Fruit fly (Drosophila melanogaster): Measurements from ENCODE around the gene CCT6.

The CCT6 gene

DNA sequence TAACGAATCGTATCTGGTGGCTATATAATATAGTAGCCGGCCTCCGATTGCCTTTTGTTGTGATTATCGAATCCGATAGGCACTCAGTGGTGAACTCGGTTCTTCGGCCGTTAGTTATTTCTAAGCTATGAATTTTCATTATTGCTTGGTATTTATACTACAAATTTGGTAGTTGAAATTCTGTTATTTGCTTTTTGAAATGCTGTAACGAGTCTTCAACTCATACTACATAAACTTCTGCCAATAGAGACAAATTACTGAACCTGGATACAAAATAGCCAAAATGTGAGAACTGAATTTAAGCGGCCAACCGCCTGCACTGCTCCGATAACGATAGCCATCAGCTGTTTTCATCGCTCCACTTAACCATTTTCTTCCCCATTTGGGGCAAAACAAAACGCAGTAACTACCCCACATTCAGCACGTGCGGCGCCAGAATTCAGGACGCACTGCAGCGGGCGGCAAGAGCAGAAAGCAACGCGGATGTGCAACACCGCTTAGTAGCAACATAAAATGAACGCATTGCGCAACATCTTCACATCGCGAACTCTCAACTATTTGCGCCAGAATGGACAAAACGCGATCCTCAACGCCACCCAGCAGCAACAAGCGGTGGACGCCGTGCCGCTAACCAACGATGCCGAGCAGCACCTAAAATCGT lies 7.4 kb upstream of the CCT6 start, which contains the start of the genes CG11679 and CG8206 (continued):
- TF ChIP-seq scrt (GFP tag; optimal IDR thresholded peaks at IDR 0.05) (peak; percentile 27), CG6854 (GFP tag; optimal IDR thresholded peaks at IDR 0.05) (no peak), ash1 (GFP tag; optimal IDR thresholded peaks at IDR 0.05) (no peak), vvl (GFP tag; IDR thresholded peaks at IDR 0.05) (no peak), corto (GFP tag; optimal IDR thresholded peaks at IDR 0.05) (no peak), CG17186 (GFP tag; optimal IDR thresholded peaks at IDR 0.05) (no peak), fd96Cb (tag; optimal IDR thresholded peaks at IDR 0.05) (no peak), maf-S (GFP tag; optimal IDR thresholded peaks at IDR 0.05) (no peak), inv (GFP tag; IDR thresholded peaks at IDR 0.05; ENCODE audit: partially characterized antibody) (peak; percentile 36; the same call in 1 of the 2 replicates), trh (GFP tag; optimal IDR thresholded peaks at IDR 0.05) (no peak), emc (GFP tag; optimal IDR thresholded peaks at IDR 0.05) (no peak), CG12104 (GFP tag; optimal IDR thresholded peaks at IDR 0.05) (no peak), p53 (GFP tag; optimal IDR thresholded peaks at IDR 0.05) (no peak), cg (GFP tag; optimal IDR thresholded peaks at IDR 0.05) (no peak), Drgx (GFP tag; IDR thresholded peaks at IDR 0.05) (no peak), twi (tag; optimal IDR thresholded peaks at IDR 0.05) (peak; percentile 11), Hsf (GFP tag; optimal IDR thresholded peaks at IDR 0.05) (peak; percentile 2), cato (GFP tag; optimal IDR thresholded peaks at IDR 0.05; ENCODE audit: borderline replicate concordance) (no peak), Usf (GFP tag; optimal IDR thresholded peaks at IDR 0.05) (no peak), H15 (GFP tag; IDR thresholded peaks at IDR 0.05) (no peak), pum (GFP tag; optimal IDR thresholded peaks at IDR 0.05) (peak; percentile 54), CG1529 (GFP tag; optimal IDR thresholded peaks at IDR 0.05) (no peak), Fer3 (tag; optimal IDR thresholded peaks at IDR 0.05) (peak; percentile 3), knrl (GFP tag; IDR thresholded peaks at IDR 0.05; ENCODE audit: partially characterized antibody) (peak; percentile 32; the same call in 1 of the 3 replicates), CG15479 (GFP tag; optimal IDR thresholded peaks at IDR 0.05) (peak; percentile 47), H2.0 (GFP tag; IDR thresholded peaks at IDR 0.05) (no peak), CG4707 (GFP tag; optimal IDR thresholded peaks at IDR 0.05) (no peak), CG5245 (GFP tag; optimal IDR thresholded peaks at IDR 0.05) (no peak), CG4328 (GFP tag; optimal IDR thresholded peaks at IDR 0.05) (no peak), zen2 (GFP tag; IDR thresholded peaks at IDR 0.05; ENCODE audit: partially characterized antibody) (no peak), CG8388 (GFP tag; optimal IDR thresholded peaks at IDR 0.05) (no peak), CG12744 (GFP tag; optimal IDR thresholded peaks at IDR 0.05) (no peak), rib (GFP tag; IDR thresholded peaks at IDR 0.05) (no peak), zfh2 (GFP tag; optimal IDR thresholded peaks at IDR 0.05) (peak; percentile 47), CG4424 (GFP tag; optimal IDR thresholded peaks at IDR 0.05) (no peak), Dad (GFP tag; optimal IDR thresholded peaks at IDR 0.05) (peak; percentile 27), CTCF (GFP tag; optimal IDR thresholded peaks at IDR 0.05) (no peak), B-H2 (GFP tag; optimal IDR thresholded peaks at IDR 0.05) (peak; percentile 1), CG1832 (GFP tag; optimal IDR thresholded peaks at IDR 0.05) (no peak), dpn (GFP tag; optimal IDR thresholded peaks at IDR 0.05) (peak in 1 of 2 experiments; percentile 23), ap (GFP tag; IDR thresholded peaks at IDR 0.05) (no peak), CG13775 (GFP tag; optimal IDR thresholded peaks at IDR 0.05) (peak; percentile 37), Dip3 (GFP tag; optimal IDR thresholded peaks at IDR 0.05) (peak; percentile 38), CG14050 (GFP tag; IDR thresholded peaks at IDR 0.05) (no peak), CG4730 (GFP tag; IDR thresholded peaks at IDR 0.05) (no peak), CG7271 (tag; optimal IDR thresholded peaks at IDR 0.05) (no peak), CG8765 (GFP tag; IDR thresholded peaks at IDR 0.05) (no peak), HmgD (GFP tag; optimal IDR thresholded peaks at IDR 0.05) (peak; percentile 46), Lhr (GFP tag; optimal IDR thresholded peaks at IDR 0.05) (no peak), Adf1 (GFP tag; IDR thresholded peaks at IDR 0.05) (no peak), ato (GFP tag; IDR thresholded peaks at IDR 0.05; ENCODE audit: partially characterized antibody) (no peak)

Data from whole organism, embryonic.